Fruit fly (Drosophila melanogaster) whole organism, adult: Measurements from ENCODE around the gene CG10035.

Source experiments
- CG11617 ChIP-seq: fragments of 200-800 bp; sonication (Bioruptor generic); optimal IDR thresholded peaks from 2 replicates; lab custom pipeline; 2017; ENCODE audit warnings: mild to moderate bottlenecking, missing biosample characterization, missing genetic modification reagents, missing genetic modification characterization
- CG12768 ChIP-seq: fragments of 200-800 bp; sonication (Bioruptor generic); optimal IDR thresholded peaks from 2 replicates; lab custom pipeline; 2017; ENCODE audit warnings: missing biosample characterization, missing genetic modification characterization, mild to moderate bottlenecking, moderate library complexity, missing genetic modification reagents
- CG14711 ChIP-seq: fragments of 200-800 bp; sonication (Bioruptor generic); optimal IDR thresholded peaks from 2 replicates; lab custom pipeline; 2018; ENCODE audit warnings: missing biosample characterization, mild to moderate bottlenecking, missing genetic modification characterization, moderate library complexity
- CG1620 ChIP-seq: fragments of 200-800 bp; sonication (Bioruptor generic); optimal IDR thresholded peaks from 2 replicates; lab custom pipeline; 2016; ENCODE audit warnings: missing biosample characterization, missing genetic modification characterization
- CG33017 ChIP-seq: fragments of 200-800 bp; sonication (Bioruptor generic); optimal IDR thresholded peaks from 2 replicates; lab custom pipeline; 2018; ENCODE audit warnings: missing biosample characterization, mild to moderate bottlenecking, missing genetic modification characterization, moderate library complexity
- CG5204 ChIP-seq: fragments of 200-800 bp; sonication (Bioruptor generic); optimal IDR thresholded peaks from 2 replicates; lab custom pipeline; 2016; ENCODE audit warnings: missing biosample characterization, missing genetic modification characterization
- CG7045 ChIP-seq: fragments of 200-800 bp; sonication (Bioruptor generic); optimal IDR thresholded peaks from 2 replicates; lab custom pipeline; 2017; ENCODE audit warnings: missing biosample characterization, mild to moderate bottlenecking, missing genetic modification characterization
- CG7101 ChIP-seq: fragments of 200-800 bp; sonication (Bioruptor generic); optimal IDR thresholded peaks from 2 replicates; lab custom pipeline; 2018; ENCODE audit warnings: missing biosample characterization, mild to moderate bottlenecking, missing genetic modification characterization, moderate library complexity
- Clk ChIP-seq: fragments of 200-800 bp; sonication (Bioruptor generic); optimal IDR thresholded peaks from 2 replicates; lab custom pipeline; 2017; ENCODE audit warnings: missing biosample characterization, missing genetic modification characterization
- Crg-1 ChIP-seq: fragments of 200-800 bp; sonication (Bioruptor generic); optimal IDR thresholded peaks from 2 replicates; lab custom pipeline; 2016; ENCODE audit warnings: missing biosample characterization, missing genetic modification characterization
- Hr96 ChIP-seq: fragments of 200-800 bp; sonication (Bioruptor generic); optimal IDR thresholded peaks from 2 replicates; lab custom pipeline; 2016; ENCODE audit warnings: missing biosample characterization, missing genetic modification characterization
- Mnt ChIP-seq: fragments of 200-800 bp; sonication (Bioruptor generic); optimal IDR thresholded peaks from 2 replicates; lab custom pipeline; 2016; ENCODE audit warnings: missing biosample characterization, mild to moderate bottlenecking, missing genetic modification characterization
- bab1 ChIP-seq: fragments of 200-800 bp; sonication (Bioruptor generic); optimal IDR thresholded peaks from 3 replicates; lab custom pipeline; 2019; ENCODE audit warnings: missing biosample characterization, mild to moderate bottlenecking, missing genetic modification characterization, moderate library complexity
- cic ChIP-seq: fragments of 200-800 bp; sonication (Bioruptor generic); optimal IDR thresholded peaks from 2 replicates; lab custom pipeline; 2017; ENCODE audit warnings: missing biosample characterization, mild to moderate bottlenecking, missing genetic modification characterization, moderate library complexity
- cnc ChIP-seq, 2 experiments: fragments of >200 bp; optimal IDR thresholded peaks; 2 replicates each; lab custom pipeline; 2017
- kay ChIP-seq: fragments of 200-800 bp; sonication (Bioruptor generic); peaks from one replicate; lab custom pipeline; 2016; ENCODE audit warnings: missing biosample characterization, missing genetic modification characterization, borderline replicate concordance
- ovo ChIP-seq: fragments of 200-800 bp; sonication (Bioruptor generic); optimal IDR thresholded peaks from 2 replicates; lab custom pipeline; 2016; ENCODE audit warnings: missing biosample characterization, missing genetic modification characterization
- pad ChIP-seq: fragments of 200-800 bp; sonication (Bioruptor generic); optimal IDR thresholded peaks from 3 replicates; lab custom pipeline; 2017; ENCODE audit warnings: missing biosample characterization, missing genetic modification characterization, mild to moderate bottlenecking, moderate library complexity, missing genetic modification reagents
- tj ChIP-seq: fragments of 200-800 bp; sonication (Bioruptor generic); optimal IDR thresholded peaks from 3 replicates; lab custom pipeline; 2017; ENCODE audit warnings: missing biosample characterization, mild to moderate bottlenecking, missing genetic modification characterization, moderate library complexity
- toe ChIP-seq: fragments of 200-800 bp; sonication (Bioruptor generic); optimal IDR thresholded peaks from 2 replicates; lab custom pipeline; 2016; ENCODE audit warnings: missing biosample characterization, missing genetic modification characterization

Gene CG10035

DNA sequence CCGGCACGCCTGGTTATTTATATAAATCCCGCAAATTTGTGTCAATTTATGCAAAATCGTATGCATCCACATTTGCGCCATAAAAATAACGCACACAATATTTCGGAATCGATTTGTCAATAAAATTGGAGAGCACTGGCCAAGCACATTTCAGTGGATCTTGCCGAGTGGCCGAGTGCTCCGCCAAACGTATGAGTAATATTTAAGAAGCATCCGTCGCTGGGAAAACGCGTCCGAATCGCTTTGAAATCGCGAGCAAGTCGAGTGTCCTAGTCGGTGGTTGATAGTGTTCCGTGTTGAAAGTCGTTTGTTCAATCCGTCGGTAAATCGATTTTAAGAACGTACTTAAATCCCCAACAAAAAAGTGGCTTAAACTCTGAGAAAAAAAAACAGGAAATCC, 4.5 kb upstream of the CG10035 start, which contains the start of gene CG33098:
TSS of gene CG33098 (plus strand) at position 224 of the 400 bp plus-strand sequence.
- TF ChIP-seq CG12768 (GFP tag; lab: Kevin White, UChicago) (no peak), Hr96 (no peak), toe (GFP tag; lab: Kevin White, UChicago) (no peak), tj (no peak), ovo (no peak), kay (GFP tag; lab: Kevin White, UChicago) (no peak), cnc (optimal IDR thresholded peaks at IDR 0.05; lab: Kevin White, UChicago) (no peak), Crg-1 (GFP tag; lab: Kevin White, UChicago) (no peak), cic (GFP tag; lab: Kevin White, UChicago) (no peak), CG11617 (GFP tag; lab: Kevin White, UChicago) (no peak), CG1620 (GFP tag; lab: Kevin White, UChicago) (no peak), pad (no peak), Clk (GFP tag; lab: Kevin White, UChicago) (no peak), CG5204 (GFP tag; lab: Kevin White, UChicago) (no peak), Mnt (GFP tag; lab: Kevin White, UChicago) (no peak)

DNA sequence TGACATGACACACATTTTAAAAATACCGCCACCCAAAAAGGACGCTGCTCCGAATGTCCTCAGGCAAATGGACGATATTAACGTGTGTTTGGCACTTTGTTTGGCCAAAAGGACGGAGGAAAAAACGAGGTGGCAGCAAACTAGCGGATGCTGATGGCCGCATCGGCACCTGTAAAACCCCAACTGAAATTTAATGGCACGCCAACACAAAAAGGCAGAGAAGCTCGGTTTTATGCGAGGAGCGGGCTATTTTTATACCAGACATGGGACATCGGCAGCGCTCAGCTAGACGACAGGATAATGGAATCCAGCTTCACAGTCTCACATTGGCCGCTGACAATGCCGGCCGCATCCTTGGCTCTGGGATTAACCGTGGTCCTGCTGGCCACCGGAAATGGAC, 3.5 kb upstream of the CG10035 start, which contains the start of gene Sol1:
TSS of gene Sol1 (plus strand) at position 301 of the 400 bp plus-strand sequence.
- TF ChIP-seq CG1620 (GFP tag; lab: Kevin White, UChicago): no peak
- TF ChIP-seq CG7045 (GFP tag; lab: Kevin White, UChicago): no peak
- TF ChIP-seq Crg-1 (GFP tag; lab: Kevin White, UChicago): no peak

DNA sequence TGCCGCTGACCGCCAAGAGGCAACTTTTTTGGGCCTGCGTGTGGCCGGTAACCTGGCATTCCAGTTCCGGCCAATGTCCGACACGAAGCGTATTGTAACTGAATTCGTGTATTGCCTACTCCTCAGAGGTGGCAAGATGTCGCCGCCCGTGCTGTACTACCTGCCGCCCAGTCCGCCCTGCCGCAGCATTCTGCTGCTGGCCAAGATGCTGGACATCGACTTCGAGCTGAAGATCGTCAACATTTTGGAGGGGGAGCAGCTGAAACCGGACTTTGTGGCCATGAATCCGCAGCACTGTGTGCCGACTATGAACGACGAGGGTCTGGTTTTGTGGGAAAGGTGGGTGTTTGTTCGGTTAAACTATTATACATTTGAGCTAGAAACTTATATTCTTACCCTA, 1.8 kb upstream of the CG10035 start:
- TF ChIP-seq CG11617 (GFP tag; lab: Kevin White, UChicago): no peak
- no peak for TF ChIP-seq CG12768 (GFP tag; lab: Kevin White, UChicago)
- TF ChIP-seq CG7101 (tag; lab: Kevin White, UChicago): no peak
- no peak for TF ChIP-seq toe (GFP tag; lab: Kevin White, UChicago)
- TF ChIP-seq ovo: no peak
- TF ChIP-seq Crg-1 (GFP tag; lab: Kevin White, UChicago): no peak
- no peak for TF ChIP-seq CG33017 (tag; lab: Kevin White, UChicago)
- no peak for TF ChIP-seq cic (GFP tag; lab: Kevin White, UChicago)
- TF ChIP-seq bab1 (GFP tag; lab: Kevin White, UChicago): no peak
- no peak for TF ChIP-seq pad
- no peak for TF ChIP-seq Mnt (GFP tag; lab: Kevin White, UChicago)
- TF ChIP-seq Clk (GFP tag; lab: Kevin White, UChicago): no peak
- TF ChIP-seq Hr96: no peak
- no peak for TF ChIP-seq CG1620 (GFP tag; lab: Kevin White, UChicago)
- no peak for TF ChIP-seq kay (GFP tag; lab: Kevin White, UChicago)
- TF ChIP-seq CG14711 (tag; lab: Kevin White, UChicago): no peak
- no peak for TF ChIP-seq CG7045 (GFP tag; lab: Kevin White, UChicago)
- TF ChIP-seq cnc (optimal IDR thresholded peaks at IDR 0.05; lab: Kevin White, UChicago): no peak

DNA sequence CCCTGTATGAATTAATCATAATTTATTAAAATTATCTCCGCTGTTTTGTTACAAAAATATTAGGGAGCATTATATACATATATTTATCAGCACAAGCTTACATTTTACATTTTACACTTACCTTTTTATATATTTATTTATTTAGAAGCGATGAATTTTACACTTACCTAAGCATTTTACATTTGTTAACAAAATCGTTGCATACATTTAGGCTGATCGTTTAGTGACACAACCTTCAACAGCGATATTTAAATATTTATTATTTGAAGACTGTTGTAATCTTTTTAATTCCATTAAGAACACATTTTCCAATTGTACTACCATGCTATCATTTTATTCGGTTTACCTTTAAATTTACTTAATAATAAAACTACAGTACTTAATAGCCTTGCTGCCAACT, 1.3 kb upstream of the CG10035 start:
- no peak for TF ChIP-seq CG1620 (GFP tag; lab: Kevin White, UChicago)
- TF ChIP-seq pad: no peak
- TF ChIP-seq Hr96: no peak
- no peak for TF ChIP-seq Clk (GFP tag; lab: Kevin White, UChicago)
- TF ChIP-seq bab1 (GFP tag; lab: Kevin White, UChicago): peak; percentile 14
- TF ChIP-seq kay (GFP tag; lab: Kevin White, UChicago): peak; percentile 95

DNA sequence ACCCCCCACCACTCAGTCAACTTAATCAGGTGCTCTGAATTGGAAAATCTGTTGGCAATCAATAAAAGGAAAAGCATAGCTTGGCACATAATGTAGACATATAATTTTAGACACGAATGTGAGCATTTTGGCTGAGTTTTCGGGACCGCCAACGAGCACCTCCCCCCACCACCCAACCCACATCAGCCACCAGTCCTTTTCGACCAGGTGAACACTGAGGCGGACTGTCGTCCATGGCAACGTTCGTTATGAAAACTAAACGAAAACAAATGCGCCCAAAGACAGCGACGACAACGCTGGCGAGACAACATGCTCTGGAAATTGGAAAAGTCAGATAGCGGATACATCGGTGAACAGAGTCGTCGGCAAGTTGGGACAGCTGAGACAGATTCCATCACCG, 545 bp upstream of the CG10035 start, which contains the start of gene GstD11:
TSS of gene GstD11 (plus strand) at position 301 of the 400 bp plus-strand sequence.
- no peak for TF ChIP-seq CG7101 (tag; lab: Kevin White, UChicago)
- TF ChIP-seq bab1 (GFP tag; lab: Kevin White, UChicago): no peak

DNA sequence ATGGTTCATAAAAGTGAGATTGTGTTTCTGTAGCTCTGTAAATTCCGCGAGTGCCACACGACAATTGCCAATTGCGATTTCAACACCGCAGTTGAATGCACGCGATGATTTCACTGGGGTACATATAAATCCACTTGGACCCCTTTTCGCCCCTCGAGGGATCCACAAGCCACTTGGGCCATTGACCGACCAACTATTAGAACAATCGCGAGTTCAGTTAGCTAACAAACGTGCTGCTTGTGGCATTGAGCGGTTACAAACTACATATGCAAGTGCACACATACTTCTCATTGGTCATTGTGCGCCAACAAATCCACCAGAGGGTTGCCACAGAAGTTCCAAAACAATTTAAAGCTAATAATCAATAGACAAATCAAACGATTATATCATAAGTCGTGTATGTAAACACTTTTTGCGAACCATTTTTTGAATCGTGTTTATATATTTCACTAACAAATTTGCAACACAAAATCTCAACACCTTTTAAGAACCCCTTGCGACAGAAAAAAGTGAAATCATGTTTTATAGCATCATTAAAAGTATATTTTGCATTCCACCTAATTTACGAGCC, 1.3 kb downstream of the CG10035 start:
- TF ChIP-seq CG12768 (GFP tag; lab: Kevin White, UChicago) (peak; percentile 39), Mnt (GFP tag; lab: Kevin White, UChicago) (no peak)

DNA sequence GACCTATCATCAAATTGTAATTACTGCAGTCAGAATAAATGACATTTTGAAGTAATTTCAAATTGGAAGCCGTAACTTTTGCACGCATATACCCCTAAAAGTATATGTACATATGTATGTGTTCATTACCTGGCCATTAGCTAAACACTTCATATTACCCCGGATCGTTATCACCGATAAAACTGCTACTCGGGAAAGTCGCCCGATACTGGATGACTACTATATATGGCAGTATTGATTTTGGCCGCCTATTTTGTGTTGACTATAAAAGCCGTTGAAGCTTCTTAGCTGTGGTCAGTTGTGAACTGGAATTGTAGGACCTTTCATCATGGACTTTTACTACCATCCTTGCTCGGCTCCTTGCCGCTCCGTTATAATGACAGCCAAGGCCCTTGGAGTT, 2.8 kb downstream of the CG10035 start, which contains the start of gene GstD8:
TSS of gene GstD8 (plus strand) at position 301 of the 400 bp plus-strand sequence.
- no peak for TF ChIP-seq bab1 (GFP tag; lab: Kevin White, UChicago)
- TF ChIP-seq toe (GFP tag; lab: Kevin White, UChicago): no peak
- TF ChIP-seq cic (GFP tag; lab: Kevin White, UChicago): no peak
- no peak for TF ChIP-seq Hr96
- no peak for TF ChIP-seq Crg-1 (GFP tag; lab: Kevin White, UChicago)
- TF ChIP-seq kay (GFP tag; lab: Kevin White, UChicago): no peak
- TF ChIP-seq CG1620 (GFP tag; lab: Kevin White, UChicago): no peak
- no peak for TF ChIP-seq ovo
- TF ChIP-seq CG12768 (GFP tag; lab: Kevin White, UChicago): no peak
- TF ChIP-seq Mnt (GFP tag; lab: Kevin White, UChicago): no peak
- no peak for TF ChIP-seq CG14711 (tag; lab: Kevin White, UChicago)
- TF ChIP-seq CG33017 (tag; lab: Kevin White, UChicago): no peak
- no peak for TF ChIP-seq CG11617 (GFP tag; lab: Kevin White, UChicago)
- TF ChIP-seq CG7101 (tag; lab: Kevin White, UChicago): no peak
- no peak for TF ChIP-seq tj
- TF ChIP-seq pad: no peak
- no peak for TF ChIP-seq CG5204 (GFP tag; lab: Kevin White, UChicago)
- no peak for TF ChIP-seq cnc (optimal IDR thresholded peaks at IDR 0.05; lab: Kevin White, UChicago)
- no peak for TF ChIP-seq Clk (GFP tag; lab: Kevin White, UChicago)
- TF ChIP-seq CG7045 (GFP tag; lab: Kevin White, UChicago): no peak
